Fruit fly (Drosophila melanogaster) whole organism, prepupa: ENCODE data around the gene skl.
A peak's percentile ranks its signal among the peaks of the same experiment; 100 is the strongest.

Experiments used
- CG10631 ChIP-seq: fragments of 200-800 bp; sonication (Bioruptor generic); optimal IDR thresholded peaks from 2 replicates; lab custom pipeline; 2016; ENCODE audit warnings: missing biosample characterization, missing genetic modification characterization
- CG11294 ChIP-seq: fragments of 200-800 bp; sonication (Bioruptor generic); IDR thresholded peaks from 2 replicates; pipeline ENCODE4 v1.3.6; 2022; ENCODE audit warnings: missing biosample characterization, missing genetic modification characterization
- CG15336 ChIP-seq: fragments of 200-800 bp; sonication (Bioruptor generic); IDR thresholded peaks from 2 replicates; pipeline ENCODE4 v1.3.6; 2022; ENCODE audit warnings: missing biosample characterization, missing genetic modification characterization
- CG1621 ChIP-seq: fragments of 200-800 bp; sonication (Bioruptor generic); optimal IDR thresholded peaks from 3 replicates; lab custom pipeline; 2018; ENCODE audit warnings: missing biosample characterization, mild to moderate bottlenecking, missing genetic modification characterization
- CG16779 ChIP-seq: fragments of 200-800 bp; sonication (Bioruptor generic); optimal IDR thresholded peaks from 3 replicates; lab custom pipeline; 2017; ENCODE audit warnings: missing biosample characterization, mild to moderate bottlenecking, missing genetic modification characterization
- CG32006 ChIP-seq: fragments of 200-800 bp; sonication (Bioruptor generic); optimal IDR thresholded peaks from 3 replicates; lab custom pipeline; 2017; ENCODE audit warnings: missing biosample characterization, mild to moderate bottlenecking, missing genetic modification characterization
- CG34406 ChIP-seq: fragments of 200-800 bp; sonication (Bioruptor generic); optimal IDR thresholded peaks from 3 replicates; lab custom pipeline; 2016; ENCODE audit warnings: missing biosample characterization, missing genetic modification characterization
- CG3919 ChIP-seq: fragments of 200-800 bp; sonication (Bioruptor generic); optimal IDR thresholded peaks from 3 replicates; lab custom pipeline; 2016; ENCODE audit warnings: missing biosample characterization, missing genetic modification characterization
- CG6163 ChIP-seq: fragments of 200-800 bp; sonication (Bioruptor generic); IDR thresholded peaks from 3 replicates; pipeline ENCODE4 v1.3.6; 2022; ENCODE audit warnings: missing biosample characterization, missing genetic modification characterization
- CG6276 ChIP-seq: fragments of 200-800 bp; sonication (Bioruptor generic); optimal IDR thresholded peaks from 2 replicates; lab custom pipeline; 2017; ENCODE audit warnings: missing biosample characterization, mild to moderate bottlenecking, missing genetic modification characterization
- CG6792 ChIP-seq: fragments of 200-800 bp; sonication (Bioruptor generic); optimal IDR thresholded peaks from 3 replicates; lab custom pipeline; 2016; ENCODE audit warnings: missing biosample characterization, missing genetic modification characterization
- CG8119 ChIP-seq: fragments of 200-800 bp; sonication (Bioruptor generic); IDR thresholded peaks from 3 replicates; pipeline ENCODE4 v1.3.6; 2022; ENCODE audit warnings: missing biosample characterization, missing genetic modification characterization
- CG8319 ChIP-seq: fragments of 200-800 bp; sonication (Bioruptor generic); optimal IDR thresholded peaks from 3 replicates; lab custom pipeline; 2016; ENCODE audit warnings: missing biosample characterization, missing genetic modification characterization
- CG8632 ChIP-seq: fragments of 200-800 bp; sonication (Bioruptor generic); optimal IDR thresholded peaks from 3 replicates; lab custom pipeline; 2016; ENCODE audit warnings: missing biosample characterization, missing genetic modification characterization
- CG9139 ChIP-seq: fragments of 200-800 bp; sonication (Bioruptor generic); optimal IDR thresholded peaks from 3 replicates; lab custom pipeline; 2017; ENCODE audit warnings: missing biosample characterization, mild to moderate bottlenecking, missing genetic modification characterization
- Eip75B ChIP-seq: fragments of 200-800 bp; sonication (Bioruptor generic); optimal IDR thresholded peaks from 3 replicates; lab custom pipeline; 2016; ENCODE audit warnings: missing biosample characterization, missing genetic modification characterization
- Eip78C ChIP-seq: fragments of 200-800 bp; sonication (Bioruptor generic); peaks from one replicate; lab custom pipeline; 2016; ENCODE audit warnings: missing biosample characterization, missing genetic modification characterization
- Ets96B ChIP-seq: fragments of 200-800 bp; optimal IDR thresholded peaks from 2 replicates; lab custom pipeline; 2019; ENCODE audit warnings: missing biosample characterization, mild to moderate bottlenecking, missing genetic modification characterization, moderate library complexity
- Gug ChIP-seq: fragments of 200-800 bp; sonication (Bioruptor generic); IDR thresholded peaks from 2 replicates; pipeline ENCODE4 v1.3.6; 2022; ENCODE audit warnings: missing biosample characterization, missing genetic modification characterization
- Hr38 ChIP-seq: sonication (Bioruptor generic); optimal IDR thresholded peaks from 2 replicates; lab custom pipeline; 2016; ENCODE audit warnings: missing biosample characterization, missing genetic modification characterization
- Hr39 ChIP-seq: fragments of 200-800 bp; sonication (Bioruptor generic); optimal IDR thresholded peaks from 2 replicates; lab custom pipeline; 2016; ENCODE audit warnings: missing biosample characterization, missing genetic modification characterization
- Hr4 ChIP-seq: fragments of 200-800 bp; sonication (Bioruptor generic); optimal IDR thresholded peaks from 3 replicates; lab custom pipeline; 2016; ENCODE audit warnings: missing biosample characterization, missing genetic modification characterization
- Met ChIP-seq: fragments of 200-800 bp; sonication (Bioruptor generic); optimal IDR thresholded peaks from 3 replicates; lab custom pipeline; 2016; ENCODE audit warnings: missing biosample characterization, missing genetic modification characterization
- Smox ChIP-seq: fragments of 200-800 bp; sonication (Bioruptor generic); optimal IDR thresholded peaks from 3 replicates; lab custom pipeline; 2016; ENCODE audit warnings: missing biosample characterization, missing genetic modification characterization
- Sox102F ChIP-seq: fragments of 200-800 bp; sonication (Bioruptor generic); optimal IDR thresholded peaks from 2 replicates; lab custom pipeline; 2016; ENCODE audit warnings: missing biosample characterization, mild to moderate bottlenecking, missing genetic modification characterization
- achi ChIP-seq: fragments of 200-800 bp; sonication (Bioruptor generic); optimal IDR thresholded peaks from 3 replicates; lab custom pipeline; 2016; ENCODE audit warnings: missing biosample characterization, missing genetic modification characterization
- acj6 ChIP-seq: fragments of 200-800 bp; sonication (Bioruptor generic); optimal IDR thresholded peaks from 3 replicates; lab custom pipeline; 2016; ENCODE audit warnings: missing biosample characterization, missing genetic modification characterization
- cyc ChIP-seq: fragments of 200-800 bp; sonication (Bioruptor generic); optimal IDR thresholded peaks from 3 replicates; lab custom pipeline; 2016; ENCODE audit warnings: missing biosample characterization, missing genetic modification characterization
- dac ChIP-seq: fragments of 200-800 bp; sonication (Bioruptor generic); optimal IDR thresholded peaks from 2 replicates; lab custom pipeline; 2017; ENCODE audit warnings: missing biosample characterization, mild to moderate bottlenecking, missing genetic modification characterization
- dsx ChIP-seq: fragments of 200-800 bp; optimal IDR thresholded peaks from 3 replicates; lab custom pipeline; 2019; ENCODE audit warnings: missing biosample characterization, mild to moderate bottlenecking, missing genetic modification characterization, moderate library complexity; ENCODE audit not compliant: poor library complexity, severe bottlenecking
- eg ChIP-seq: fragments of 200-800 bp; sonication (Bioruptor generic); IDR thresholded peaks from 3 replicates; pipeline ENCODE4 v1.3.6; 2022; ENCODE audit warnings: missing biosample characterization, missing genetic modification characterization
- esn ChIP-seq: fragments of 200-800 bp; sonication (Bioruptor generic); optimal IDR thresholded peaks from 2 replicates; lab custom pipeline; 2016; ENCODE audit warnings: missing biosample characterization, mild to moderate bottlenecking, missing genetic modification characterization, moderate library complexity
- fd59A ChIP-seq: fragments of 200-800 bp; sonication (Bioruptor generic); optimal IDR thresholded peaks from 2 replicates; lab custom pipeline; 2017; ENCODE audit warnings: missing biosample characterization, mild to moderate bottlenecking, missing genetic modification characterization, missing genetic modification reagents
- fd85E ChIP-seq: fragments of 200-800 bp; sonication (Bioruptor generic); optimal IDR thresholded peaks from 3 replicates; lab custom pipeline; 2016; ENCODE audit warnings: missing biosample characterization, missing genetic modification characterization
- fkh ChIP-seq: fragments of 200-800 bp; sonication (Bioruptor generic); optimal IDR thresholded peaks from 3 replicates; lab custom pipeline; 2017; ENCODE audit warnings: missing biosample characterization, mild to moderate bottlenecking, missing genetic modification characterization, moderate library complexity
- lz ChIP-seq: fragments of 200-800 bp; sonication (Bioruptor generic); optimal IDR thresholded peaks from 3 replicates; lab custom pipeline; 2016; ENCODE audit warnings: missing biosample characterization, missing genetic modification characterization
- net ChIP-seq: fragments of 200-800 bp; sonication (Bioruptor generic); optimal IDR thresholded peaks from 3 replicates; lab custom pipeline; 2016; ENCODE audit warnings: missing biosample characterization, missing genetic modification characterization
- pdm3 ChIP-seq: fragments of 200-800 bp; sonication (Bioruptor generic); optimal IDR thresholded peaks from 3 replicates; lab custom pipeline; 2016; ENCODE audit warnings: missing biosample characterization, missing genetic modification characterization
- salr ChIP-seq, 2 experiments: fragments of 200-800 bp; sonication (Bioruptor generic); optimal IDR thresholded peaks; 3 replicates each; lab custom pipeline; 2016 to 2018; ENCODE audit warnings: missing biosample characterization in 2 of 2, missing genetic modification characterization in 2 of 2, mild to moderate bottlenecking in 1 of 2
- spab ChIP-seq: fragments of 200-800 bp; sonication (Bioruptor generic); optimal IDR thresholded peaks from 2 replicates; lab custom pipeline; 2017; ENCODE audit warnings: missing biosample characterization, mild to moderate bottlenecking, missing genetic modification characterization, missing genetic modification reagents
- svp ChIP-seq: fragments of 200-800 bp; sonication (Bioruptor generic); peaks from one replicate; lab custom pipeline; 2016; ENCODE audit warnings: missing biosample characterization, missing genetic modification characterization
- topi ChIP-seq: fragments of 200-800 bp; sonication (Bioruptor generic); optimal IDR thresholded peaks from 3 replicates; lab custom pipeline; 2016; ENCODE audit warnings: missing biosample characterization, missing genetic modification characterization
- vri ChIP-seq: fragments of 200-800 bp; sonication (Bioruptor generic); optimal IDR thresholded peaks from 3 replicates; lab custom pipeline; 2016; ENCODE audit warnings: missing biosample characterization, mild to moderate bottlenecking, missing genetic modification characterization

skl gene

dm6 chr3L:18423011-18423410, 16.7 kb downstream of the skl start:
- TF ChIP-seq eg (GFP tag; lab: Robert Waterston, UW) (no peak), dsx (GFP tag; lab: Kevin White, UChicago) (no peak), Hr39 (GFP tag; lab: Kevin White, UChicago) (peak; percentile 16), Sox102F (GFP tag; lab: Kevin White, UChicago) (peak; percentile 22), salr (GFP tag; optimal IDR thresholded peaks at IDR 0.05; lab: Kevin White, UChicago) (no peak), CG11294 (GFP tag; lab: Robert Waterston, UW) (no peak), Met (peak; percentile 20), CG3919 (peak; percentile 15), lz (GFP tag; lab: Kevin White, UChicago) (peak; percentile 5), net (GFP tag; lab: Kevin White, UChicago) (no peak), svp (GFP tag; lab: Kevin White, UChicago) (peak; percentile 52), CG16779 (tag; lab: Kevin White, UChicago) (no peak), CG8632 (GFP tag; lab: Kevin White, UChicago) (no peak), Smox (GFP tag; lab: Kevin White, UChicago) (peak; percentile 6), CG1621 (tag; lab: Kevin White, UChicago) (no peak), Eip78C (peak; percentile 69), cyc (GFP tag; lab: Kevin White, UChicago) (peak; percentile 11)

- no peak for TF ChIP-seq Smox (GFP tag; lab: Kevin White, UChicago)
- peak; percentile 5 for TF ChIP-seq svp (GFP tag; lab: Kevin White, UChicago)
- TF ChIP-seq dsx (GFP tag; lab: Kevin White, UChicago) = no peak
- TF ChIP-seq CG8119 (GFP tag; lab: Robert Waterston, UW) = no peak
- no peak for TF ChIP-seq CG3919
- TF ChIP-seq CG9139 = no peak
- TF ChIP-seq, all 60 proteins: peak for 1
Measured at dm6 chr3L:18417820-18418219, 21.9 kb downstream of the skl start.

- no peak for TF ChIP-seq Sox102F (GFP tag; lab: Kevin White, UChicago)
- no peak for TF ChIP-seq CG6792 (GFP tag; lab: Kevin White, UChicago)
- no peak for TF ChIP-seq Ets96B
- no peak for TF ChIP-seq cyc (GFP tag; lab: Kevin White, UChicago)
- TF ChIP-seq Eip75B (GFP tag; lab: Kevin White, UChicago) = no peak
Measured at dm6 chr3L:18411334-18411733, 28.4 kb downstream of the skl start.

- TF ChIP-seq esn (GFP tag; lab: Kevin White, UChicago) (peak; percentile 58), CG8119 (GFP tag; lab: Robert Waterston, UW) (no peak), spab (GFP tag; lab: Kevin White, UChicago) (peak; percentile 46), CG15336 (no peak), achi (peak; percentile 45), CG6163 (GFP tag; lab: Robert Waterston, UW) (0 out of 3 replicates have a peak, but pooled peaks have one; percentile 20), pdm3 (GFP tag; lab: Kevin White, UChicago) (peak; percentile 52), Hr39 (GFP tag; lab: Kevin White, UChicago) (peak; percentile 72), CG8319 (GFP tag; lab: Kevin White, UChicago) (no peak), CG32006 (GFP tag; lab: Kevin White, UChicago) (peak; percentile 34), dac (GFP tag; lab: Kevin White, UChicago) (no peak), Gug (no peak), net (GFP tag; lab: Kevin White, UChicago) (peak; percentile 24), fkh (no peak), CG34406 (peak; percentile 21), acj6 (GFP tag; lab: Kevin White, UChicago) (peak; percentile 57), vri (GFP tag; lab: Kevin White, UChicago) (peak; percentile 24), CG6276 (GFP tag; lab: Kevin White, UChicago) (no peak), CG10631 (GFP tag; lab: Kevin White, UChicago) (peak; percentile 32), fd85E (no peak), svp (GFP tag; lab: Kevin White, UChicago) (peak; percentile 80), CG1621 (tag; lab: Kevin White, UChicago) (no peak), Eip75B (GFP tag; lab: Kevin White, UChicago) (no peak), cyc (GFP tag; lab: Kevin White, UChicago) (peak; percentile 34), Hr4 (GFP tag; lab: Kevin White, UChicago) (no peak), fd59A (peak; percentile 60), Eip78C (peak; percentile 86), CG16779 (tag; lab: Kevin White, UChicago) (no peak), Hr38 (no peak), topi (GFP tag; lab: Kevin White, UChicago) (peak; percentile 34)
Measured at dm6 chr3L:18405569-18406358, 34.0 kb downstream of the skl start.
